Worm (Caenorhabditis elegans) whole organism, L1 larva: ENCODE results near the gene elo-8.
A peak's percentile ranks its signal among the peaks of the same experiment; 100 is the strongest.

ENCODE experiments used
- C16A3.4 ChIP-seq: fragments of 150-350 bp; optimal IDR thresholded peaks from 2 replicates; lab custom pipeline; 2014; ENCODE audit warnings: missing biosample characterization, missing genetic modification characterization
- F16B12.6 ChIP-seq: fragments of 150-350 bp; optimal IDR thresholded peaks from 2 replicates; lab custom pipeline; 2014; ENCODE audit warnings: missing biosample characterization, missing genetic modification characterization
- Y116A8C.19 ChIP-seq: sonication (generic microtip); optimal IDR thresholded peaks from 2 replicates; lab custom pipeline; 2016; ENCODE audit warnings: missing compliant biosample characterization, missing genetic modification characterization, borderline replicate concordance
- alr-1 ChIP-seq: fragments of 200-800 bp; sonication (Bioruptor generic); optimal IDR thresholded peaks from 2 replicates; lab custom pipeline; 2018; ENCODE audit warnings: borderline replicate concordance, mild to moderate bottlenecking, missing genetic modification characterization, missing compliant biosample characterization
- aly-2 ChIP-seq: fragments of 150-350 bp; optimal IDR thresholded peaks from 2 replicates; lab custom pipeline; 2014; ENCODE audit warnings: missing biosample characterization, missing genetic modification characterization
- blmp-1 ChIP-seq: fragments of 150-350 bp; optimal IDR thresholded peaks from 2 replicates; lab custom pipeline; 2014; ENCODE audit warnings: missing biosample characterization, missing genetic modification characterization
- ceh-63 ChIP-seq: fragments of 200-800 bp; sonication (Bioruptor generic); optimal IDR thresholded peaks from 2 replicates; lab custom pipeline; 2018; ENCODE audit warnings: mild to moderate bottlenecking, missing genetic modification characterization, missing compliant biosample characterization
- ceh-8 ChIP-seq: fragments of 200-800 bp; sonication (Bioruptor generic); optimal IDR thresholded peaks from 2 replicates; lab custom pipeline; 2018; ENCODE audit warnings: mild to moderate bottlenecking, missing genetic modification characterization, moderate library complexity, missing compliant biosample characterization
- ceh-82 ChIP-seq, 3 experiments: fragments of 150-350 bp in 1 of 3; sonication (generic microtip) in 2 of 3; optimal IDR thresholded peaks; 2 replicates each; lab custom pipeline; 2014 to 2017; ENCODE audit warnings: missing biosample characterization in 3 of 3, missing genetic modification characterization in 3 of 3
- ceh-88 ChIP-seq: fragments of 200-800 bp; sonication (Bioruptor generic); IDR thresholded peaks from 2 replicates; pipeline ENCODE4 v1.3.6; 2022; ENCODE audit warnings: missing genetic modification characterization, missing compliant biosample characterization
- dsc-1 ChIP-seq: sonication (generic microtip); optimal IDR thresholded peaks from 2 replicates; lab custom pipeline; 2016; ENCODE audit warnings: mild to moderate bottlenecking, missing genetic modification characterization, missing compliant biosample characterization
- efl-3 ChIP-seq: fragments of 200-800 bp; sonication (Bioruptor generic); optimal IDR thresholded peaks from 2 replicates; lab custom pipeline; 2018; ENCODE audit warnings: mild to moderate bottlenecking, missing genetic modification characterization, missing compliant biosample characterization
- egl-13 ChIP-seq: sonication (generic microtip); optimal IDR thresholded peaks from 2 replicates; lab custom pipeline; 2016; ENCODE audit warnings: missing genotype, missing genetic modification reagents, missing genetic modification characterization, missing compliant biosample characterization
- egl-27 ChIP-seq, 2 experiments: fragments of 150-350 bp in 1 of 2; sonication (generic microtip); optimal IDR thresholded peaks; 3 replicates each; lab custom pipeline; 2017 to 2018; ENCODE audit warnings: missing biosample characterization in 2 of 2, missing genetic modification characterization in 2 of 2, missing genetic modification reagents in 2 of 2
- ets-5 ChIP-seq: fragments of 200-800 bp; sonication (Bioruptor generic); IDR thresholded peaks from 2 replicates; pipeline ENCODE4 v1.3.6; 2022; ENCODE audit warnings: missing genetic modification characterization, missing compliant biosample characterization
- fkh-10 ChIP-seq: sonication (generic microtip); optimal IDR thresholded peaks from 2 replicates; lab custom pipeline; 2017; ENCODE audit warnings: missing biosample characterization, missing genetic modification reagents, missing genetic modification characterization
- fos-1 ChIP-seq: fragments of 150-350 bp; optimal IDR thresholded peaks from 2 replicates; lab custom pipeline; 2014; ENCODE audit warnings: missing biosample characterization, missing genetic modification characterization
- hlh-17 ChIP-seq: fragments of 200-800 bp; sonication (Bioruptor generic); optimal IDR thresholded peaks from 2 replicates; lab custom pipeline; 2018; ENCODE audit warnings: missing genetic modification characterization, mild to moderate bottlenecking, missing compliant biosample characterization, moderate library complexity, borderline replicate concordance
- irx-1 ChIP-seq: sonication (generic microtip); optimal IDR thresholded peaks from 2 replicates; lab custom pipeline; 2016; ENCODE audit warnings: missing genetic modification characterization, missing compliant biosample characterization
- isw-1 ChIP-seq: fragments of 200-800 bp; sonication (Bioruptor generic); IDR thresholded peaks from 2 replicates; pipeline ENCODE4 v1.3.6; 2022; ENCODE audit warnings: missing genetic modification characterization, missing compliant biosample characterization
- lin-14 ChIP-seq: fragments of 200-800 bp; sonication (Bioruptor generic); optimal IDR thresholded peaks from 2 replicates; lab custom pipeline; 2018; ENCODE audit warnings: mild to moderate bottlenecking, missing genetic modification characterization, moderate library complexity, missing compliant biosample characterization
- lin-15B ChIP-seq: fragments of 150-350 bp; sonication (generic microtip); optimal IDR thresholded peaks from 3 replicates; lab custom pipeline; 2014; ENCODE audit warnings: missing biosample characterization, missing genetic modification characterization
- lin-35 ChIP-seq, 2 experiments: fragments of 150-350 bp; optimal IDR thresholded peaks; 2 replicates each; lab custom pipeline; 2014; ENCODE audit warnings: missing biosample characterization in 2 of 2, missing genetic modification characterization in 2 of 2, missing genetic modification reagents in 2 of 2
- lin-39 ChIP-seq: fragments of 150-350 bp; optimal IDR thresholded peaks from 2 replicates; lab custom pipeline; 2014; ENCODE audit warnings: missing biosample characterization, missing genetic modification reagents, missing genetic modification characterization
- lir-3 ChIP-seq: sonication (generic microtip); optimal IDR thresholded peaks from 2 replicates; lab custom pipeline; 2016; ENCODE audit warnings: mild to moderate bottlenecking, missing genetic modification characterization, moderate library complexity, missing compliant biosample characterization; ENCODE audit not compliant: poor library complexity
- mef-2 ChIP-seq: fragments of 150-350 bp; optimal IDR thresholded peaks from 2 replicates; lab custom pipeline; 2014; ENCODE audit warnings: missing biosample characterization, missing genetic modification characterization
- nhr-19 ChIP-seq: fragments of 200-800 bp; sonication (Bioruptor generic); conservative IDR thresholded peaks from 2 replicates; pipeline ENCODE4 v1.3.6; 2022; ENCODE audit warnings: missing genetic modification characterization, missing compliant biosample characterization
- nhr-237 ChIP-seq: fragments of 150-350 bp; optimal IDR thresholded peaks from 2 replicates; lab custom pipeline; 2014; ENCODE audit warnings: missing biosample characterization, missing genetic modification characterization
- nhr-47 ChIP-seq: sonication (generic microtip); optimal IDR thresholded peaks from 2 replicates; lab custom pipeline; 2016; ENCODE audit warnings: mild to moderate bottlenecking, missing genetic modification characterization, moderate library complexity, missing compliant biosample characterization
- nhr-71 ChIP-seq: sonication (generic microtip); optimal IDR thresholded peaks from 2 replicates; lab custom pipeline; 2016; ENCODE audit warnings: mild to moderate bottlenecking, missing genetic modification characterization, moderate library complexity, missing compliant biosample characterization
- nhr-76 ChIP-seq: sonication (generic microtip); optimal IDR thresholded peaks from 2 replicates; lab custom pipeline; 2017; ENCODE audit warnings: missing biosample characterization, missing genetic modification characterization
- nhr-77 ChIP-seq: fragments of 150-350 bp; optimal IDR thresholded peaks from 2 replicates; lab custom pipeline; 2014; ENCODE audit warnings: missing biosample characterization, missing genetic modification characterization
- nhr-85 ChIP-seq: sonication (generic microtip); peaks from one replicate; lab custom pipeline; 2016; ENCODE audit warnings: missing genetic modification characterization, inconsistent platforms, missing compliant biosample characterization
- nhr-90 ChIP-seq: sonication (generic microtip); optimal IDR thresholded peaks from 2 replicates; lab custom pipeline; 2016; ENCODE audit warnings: mild to moderate bottlenecking, missing genetic modification characterization, missing compliant biosample characterization; ENCODE audit not compliant: poor library complexity
- pag-3 ChIP-seq: sonication (generic microtip); optimal IDR thresholded peaks from 2 replicates; lab custom pipeline; 2017; ENCODE audit warnings: missing genetic modification characterization, mild to moderate bottlenecking, missing compliant biosample characterization, antibody characterized with exemption, borderline replicate concordance; ENCODE audit not compliant: insufficient read depth
- pqm-1 ChIP-seq: sonication (generic microtip); optimal IDR thresholded peaks from 3 replicates; lab custom pipeline; 2017; ENCODE audit warnings: missing biosample characterization, missing genetic modification characterization
- snpc-4 ChIP-seq: fragments of 150-350 bp; optimal IDR thresholded peaks from 2 replicates; lab custom pipeline; 2014; ENCODE audit warnings: missing biosample characterization, missing genetic modification characterization
- sox-4 ChIP-seq: sonication (generic microtip); optimal IDR thresholded peaks from 2 replicates; lab custom pipeline; 2016; ENCODE audit warnings: missing genetic modification characterization, missing compliant biosample characterization
- sptf-1 ChIP-seq: fragments of 150-350 bp; optimal IDR thresholded peaks from 2 replicates; lab custom pipeline; 2014; ENCODE audit warnings: missing biosample characterization, missing genetic modification characterization
- sup-37 ChIP-seq: fragments of 200-800 bp; sonication (Bioruptor generic); optimal IDR thresholded peaks from 2 replicates; lab custom pipeline; 2018; ENCODE audit warnings: mild to moderate bottlenecking, missing genetic modification characterization, missing compliant biosample characterization
- swsn-7 ChIP-seq: sonication (generic microtip); optimal IDR thresholded peaks from 2 replicates; lab custom pipeline; 2016; ENCODE audit warnings: missing genetic modification characterization, missing compliant biosample characterization
- tbx-2 ChIP-seq: sonication (generic microtip); optimal IDR thresholded peaks from 2 replicates; lab custom pipeline; 2016; ENCODE audit warnings: missing genetic modification characterization, missing compliant biosample characterization
- tlp-1 ChIP-seq: fragments of 150-350 bp; optimal IDR thresholded peaks from 2 replicates; lab custom pipeline; 2014; ENCODE audit warnings: missing biosample characterization, missing genetic modification characterization
- unc-30 ChIP-seq: sonication (generic microtip); optimal IDR thresholded peaks from 2 replicates; lab custom pipeline; 2017; ENCODE audit warnings: missing biosample characterization, missing genetic modification characterization
- unc-86 ChIP-seq: sonication (generic microtip); optimal IDR thresholded peaks from 2 replicates; lab custom pipeline; 2016; ENCODE audit warnings: missing genetic modification characterization, missing compliant biosample characterization
- unc-98 ChIP-seq: fragments of 200-800 bp; sonication (Bioruptor generic); IDR thresholded peaks from 2 replicates; pipeline ENCODE4 v1.3.6; 2022; ENCODE audit warnings: missing genetic modification characterization, missing compliant biosample characterization
- vab-15 ChIP-seq: sonication (generic microtip); optimal IDR thresholded peaks from 2 replicates; lab custom pipeline; 2017; ENCODE audit warnings: missing genotype, mild to moderate bottlenecking, missing genetic modification characterization, missing compliant biosample characterization
- zag-1 ChIP-seq: fragments of 150-350 bp; optimal IDR thresholded peaks from 2 replicates; lab custom pipeline; 2014; ENCODE audit warnings: missing biosample characterization, missing genetic modification characterization

Gene elo-8

ce11 chrIII:11243421-11243820, 11.6 kb upstream of the elo-8 start (continued):
- peak; percentile 8 for TF ChIP-seq snpc-4 (tag; lab: Kevin White, UChicago)
- no peak for TF ChIP-seq unc-98 (GFP tag; lab: Robert Waterston, UW)
- TF ChIP-seq hlh-17 = no peak
- TF ChIP-seq nhr-76 (tag; lab: Kevin White, UChicago) = no peak
- peak; percentile 70 to 75 for TF ChIP-seq lin-35 (GFP tag; optimal IDR thresholded peaks at IDR 0.05; lab: Kevin White, UChicago)
- peak; percentile 72 for TF ChIP-seq nhr-47 (tag; lab: Kevin White, UChicago)
- TF ChIP-seq lin-39 (tag; lab: Kevin White, UChicago) = no peak
- peak; percentile 35 for TF ChIP-seq dsc-1 (tag; lab: Kevin White, UChicago)
- TF ChIP-seq irx-1 (tag; lab: Kevin White, UChicago) = peak; percentile 20
- peak; percentile 86 for TF ChIP-seq nhr-71
- TF ChIP-seq lin-15B (tag; lab: Kevin White, UChicago) = no peak
- TF ChIP-seq lin-14 (GFP tag; lab: Kevin White, UChicago) = peak; percentile 91
- peak; percentile 59 for TF ChIP-seq swsn-7
- no peak for TF ChIP-seq sup-37 (GFP tag; lab: Kevin White, UChicago)
- TF ChIP-seq nhr-237 = peak; percentile 15
- peak; percentile 68 for TF ChIP-seq nhr-90 (tag; lab: Kevin White, UChicago)
- peak; percentile 60 for TF ChIP-seq tbx-2 (tag; lab: Kevin White, UChicago)
- no peak for TF ChIP-seq pqm-1 (tag; lab: Kevin White, UChicago)
- no peak for TF ChIP-seq sptf-1 (tag; lab: Kevin White, UChicago)

DNA sequence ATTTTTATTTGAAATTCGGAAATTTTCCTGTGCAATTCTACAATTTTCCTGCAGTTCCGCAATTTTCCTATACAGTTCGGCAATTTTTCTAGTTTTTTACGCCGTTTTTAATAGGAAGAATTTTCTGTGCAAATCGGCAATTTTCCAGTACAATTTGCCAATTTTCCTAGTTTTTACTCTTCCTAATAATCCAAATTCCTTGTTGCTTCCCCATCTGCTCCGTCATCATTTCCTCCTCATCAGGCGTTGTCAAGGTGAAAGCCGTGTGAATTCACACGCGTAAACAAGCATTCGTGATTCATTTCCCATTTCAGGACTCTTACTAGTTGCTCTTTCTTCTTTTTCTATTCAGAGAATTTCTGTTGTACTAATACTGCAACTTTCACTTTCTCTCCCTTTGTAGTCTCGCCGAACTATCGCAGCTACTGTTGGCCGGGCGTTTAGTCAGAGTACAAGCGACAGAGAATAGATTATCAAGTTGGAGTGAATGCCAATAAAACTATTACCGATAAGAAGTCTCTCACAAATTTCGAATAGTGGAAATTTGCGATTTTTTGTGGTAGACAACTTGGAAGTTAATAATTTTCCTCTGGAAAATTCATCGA, 9.8 kb upstream of the elo-8 start:
- TF ChIP-seq aly-2 (tag; lab: Kevin White, UChicago) (no peak), fos-1 (tag; lab: Kevin White, UChicago) (no peak), blmp-1 (tag; lab: Kevin White, UChicago) (peak; percentile 91), ceh-82 (tag; optimal IDR thresholded peaks at IDR 0.05; lab: Kevin White, UChicago) (no peak), ceh-88 (GFP tag; lab: Robert Waterston, UW) (no peak), nhr-19 (GFP tag; lab: Robert Waterston, UW) (no peak), mef-2 (tag; lab: Kevin White, UChicago) (no peak), lir-3 (no peak), vab-15 (tag; lab: Kevin White, UChicago) (no peak), isw-1 (GFP tag; lab: Robert Waterston, UW) (no peak), pag-3 (tag; lab: Kevin White, UChicago) (no peak), sox-4 (tag; lab: Kevin White, UChicago) (no peak), nhr-76 (tag; lab: Kevin White, UChicago) (no peak), F16B12.6 (tag; lab: Kevin White, UChicago) (no peak), nhr-85 (tag; lab: Kevin White, UChicago) (peak; percentile 60), Y116A8C.19 (no peak), zag-1 (tag; lab: Kevin White, UChicago) (no peak)

- TF ChIP-seq lin-15B (tag; lab: Kevin White, UChicago) = no peak
- TF ChIP-seq efl-3 (GFP tag; lab: Kevin White, UChicago) = no peak
- no peak for TF ChIP-seq unc-30 (tag; lab: Kevin White, UChicago)
- no peak for TF ChIP-seq ets-5
- no peak for TF ChIP-seq fos-1 (tag; lab: Kevin White, UChicago)
- no peak for TF ChIP-seq mef-2 (tag; lab: Kevin White, UChicago)
- no peak for TF ChIP-seq nhr-19 (GFP tag; lab: Robert Waterston, UW)
- TF ChIP-seq pag-3 (tag; lab: Kevin White, UChicago) = no peak
- TF ChIP-seq egl-13 (tag; lab: Kevin White, UChicago) = no peak
- no peak for TF ChIP-seq unc-86 (tag; lab: Kevin White, UChicago)
- peak; percentile 63 for TF ChIP-seq blmp-1 (tag; lab: Kevin White, UChicago)
- TF ChIP-seq C16A3.4 (tag; lab: Kevin White, UChicago) = no peak
- no peak for TF ChIP-seq egl-27 (tag; optimal IDR thresholded peaks at IDR 0.05; lab: Kevin White, UChicago)
- no peak for TF ChIP-seq sptf-1 (tag; lab: Kevin White, UChicago)
- TF ChIP-seq irx-1 (tag; lab: Kevin White, UChicago) = no peak
- TF ChIP-seq ceh-8 (GFP tag; lab: Kevin White, UChicago) = no peak
- no peak for TF ChIP-seq nhr-77 (tag; lab: Kevin White, UChicago)
- no peak for TF ChIP-seq nhr-71
- no peak for TF ChIP-seq alr-1 (tag; lab: Kevin White, UChicago)
- TF ChIP-seq nhr-85 (tag; lab: Kevin White, UChicago) = peak; percentile 67
- no peak for TF ChIP-seq zag-1 (tag; lab: Kevin White, UChicago)
- TF ChIP-seq fkh-10 = no peak
- TF ChIP-seq tlp-1 (tag; lab: Kevin White, UChicago) = no peak
- no peak for TF ChIP-seq ceh-63 (GFP tag; lab: Kevin White, UChicago)
These were observed 8.9 kb upstream of the elo-8 start for ce11 chrIII:11240776-11241175.
